Worm (Caenorhabditis elegans): Measurements from ENCODE around the gene B0495.9.

Gene B0495.9

DNA sequence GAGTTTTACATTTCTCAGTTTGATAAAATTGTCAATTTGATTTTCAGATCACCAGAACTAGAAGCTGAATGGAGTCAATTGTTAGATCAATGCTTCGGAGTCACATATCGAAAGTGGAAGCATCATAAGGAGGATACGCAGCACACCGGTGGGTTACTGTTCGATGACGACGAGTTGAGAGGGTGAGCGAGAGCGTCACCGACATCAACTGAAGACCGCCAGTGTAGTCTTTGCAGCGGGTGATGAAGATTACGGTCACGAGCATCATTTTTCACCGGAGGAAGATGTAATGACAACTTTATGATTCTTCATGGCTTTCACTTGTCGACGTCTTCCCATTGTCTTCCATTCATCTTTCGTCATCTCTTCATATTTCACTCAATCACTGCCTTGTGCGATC is 26.6 kb downstream of the B0495.9 start, which contains the start of gene lin-26:
Gene lin-26 (plus strand): TSS at position 301 of the 400 bp plus-strand sequence.
- no peak for TF ChIP-seq unc-62 (GFP tag; optimal IDR thresholded peaks at IDR 0.05)

DNA sequence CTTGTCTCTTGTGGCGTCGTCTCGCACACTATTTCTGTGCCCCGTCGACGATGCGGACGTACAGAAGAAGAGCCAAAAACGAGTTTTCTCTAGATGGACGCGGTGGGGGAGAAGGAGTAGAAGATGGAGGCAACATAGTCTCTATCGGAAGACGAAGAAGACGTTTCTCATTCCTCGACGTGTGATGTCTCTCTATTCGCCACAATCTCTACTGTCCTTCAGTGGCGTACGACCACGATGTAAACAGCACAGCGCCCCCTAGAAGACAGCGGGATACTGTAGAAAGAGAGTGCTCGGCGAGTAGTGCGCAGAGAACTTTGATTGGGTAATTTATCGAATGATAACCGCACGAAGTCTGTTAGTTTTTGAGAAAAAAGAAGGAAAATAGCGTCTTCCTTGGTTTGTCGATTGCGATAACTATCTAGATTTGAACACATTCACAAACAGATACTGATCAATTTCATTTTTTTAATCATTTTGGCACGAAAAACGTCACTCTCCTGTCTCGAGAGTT is 29.0 kb downstream of the B0495.9 start:
- peak; percentile 1 for TF ChIP-seq bed-3 (GFP tag; optimal IDR thresholded peaks at IDR 0.05)
- no peak for TF ChIP-seq cnd-1 (tag; optimal IDR thresholded peaks at IDR 0.05)

DNA sequence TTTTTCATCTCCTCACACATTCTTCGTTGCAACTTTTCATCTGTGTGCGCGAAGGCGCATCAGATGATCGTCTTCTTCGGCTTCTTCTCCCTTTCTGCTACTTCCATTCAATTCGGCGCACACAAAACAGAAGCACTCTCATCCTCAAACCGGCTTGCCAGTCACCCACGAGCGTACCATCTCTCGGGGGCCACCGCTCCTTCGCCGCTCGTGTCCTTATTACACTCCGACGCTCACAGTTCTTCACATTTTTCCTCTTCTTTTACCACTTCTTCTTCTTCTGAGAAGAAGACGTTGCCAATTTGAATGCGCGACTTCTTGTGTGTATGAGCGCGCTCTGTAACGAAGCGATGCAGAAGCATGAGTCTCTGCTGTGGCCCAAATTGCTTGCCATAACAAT is 30.0 kb downstream of the B0495.9 start:
- TF ChIP-seq drap-1 (GFP tag; optimal IDR thresholded peaks at IDR 0.05): no peak
- TF ChIP-seq ham-2 (GFP tag; optimal IDR thresholded peaks at IDR 0.05): peak; percentile 69

DNA sequence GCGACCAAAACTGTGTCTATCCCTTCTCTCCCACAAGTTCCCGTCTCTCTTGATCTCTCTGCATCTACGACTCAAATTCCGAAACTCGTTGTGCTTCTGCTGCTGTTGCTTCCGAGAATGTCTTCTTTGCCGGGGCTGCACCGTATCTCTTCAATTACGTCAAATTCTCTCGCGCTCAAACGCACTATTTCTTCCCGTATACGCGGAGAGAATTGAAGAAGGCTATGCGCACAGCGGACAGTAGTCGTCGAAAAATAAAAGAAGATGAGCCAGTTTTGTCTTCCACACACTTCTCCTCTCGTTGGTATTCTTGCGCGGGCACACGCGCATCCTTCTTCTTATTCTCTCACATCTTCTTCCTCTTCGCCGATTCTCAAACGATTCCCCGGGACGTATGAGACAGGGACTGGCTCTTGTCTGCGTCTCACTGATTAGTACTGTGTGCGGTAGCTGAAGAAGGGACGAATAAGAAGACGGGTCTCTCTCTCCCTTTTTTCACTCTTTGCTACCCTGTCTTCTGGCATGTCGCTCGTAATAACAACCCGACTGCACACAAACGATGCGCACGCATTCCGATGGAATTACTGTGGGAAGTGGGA is 32.1 kb downstream of the B0495.9 start:
- TF ChIP-seq blmp-1 (tag; optimal IDR thresholded peaks at IDR 0.05) (peak; percentile 48), cnd-1 (tag; optimal IDR thresholded peaks at IDR 0.05) (peak; percentile 32), drap-1 (GFP tag; optimal IDR thresholded peaks at IDR 0.05) (peak; percentile 0), mls-2 (tag; optimal IDR thresholded peaks at IDR 0.05) (peak; percentile 49), zip-8 (tag; optimal IDR thresholded peaks at IDR 0.05) (no peak), ham-2 (GFP tag; optimal IDR thresholded peaks at IDR 0.05) (peak; percentile 97), ztf-11 (tag; optimal IDR thresholded peaks at IDR 0.05) (no peak), ces-1 (GFP tag; optimal IDR thresholded peaks at IDR 0.05) (peak; percentile 66), mep-1 (tag; optimal IDR thresholded peaks at IDR 0.05) (no peak), sptf-1 (tag; optimal IDR thresholded peaks at IDR 0.05) (peak; percentile 48)

DNA sequence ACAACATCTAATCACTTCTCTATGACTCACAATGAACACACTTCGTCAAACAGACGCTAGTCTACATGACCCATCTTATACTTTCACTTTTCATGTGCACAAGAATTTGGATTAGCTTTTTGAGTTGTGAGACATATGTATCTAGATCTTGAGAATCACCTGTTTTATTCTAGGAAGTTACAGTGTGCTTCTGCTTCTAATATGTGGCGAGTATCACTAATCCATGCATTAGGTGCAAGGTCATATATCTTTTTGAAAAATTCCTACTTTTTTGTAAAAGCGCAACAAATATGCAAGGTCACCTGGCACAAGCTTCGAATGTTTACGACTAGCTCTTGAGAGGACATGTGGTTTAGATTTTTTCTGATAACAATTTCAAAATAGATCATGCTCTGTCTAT is 32.8 kb downstream of the B0495.9 start:
- TF ChIP-seq mep-1 (tag; optimal IDR thresholded peaks at IDR 0.05) (no peak), unc-39 (tag; optimal IDR thresholded peaks at IDR 0.05) (no peak), zip-8 (tag; optimal IDR thresholded peaks at IDR 0.05) (no peak), elt-1 (tag; optimal IDR thresholded peaks at IDR 0.05; ENCODE audit: borderline replicate concordance, insufficient read depth) (no peak), snpc-4 (tag; optimal IDR thresholded peaks at IDR 0.05) (no peak)

DNA sequence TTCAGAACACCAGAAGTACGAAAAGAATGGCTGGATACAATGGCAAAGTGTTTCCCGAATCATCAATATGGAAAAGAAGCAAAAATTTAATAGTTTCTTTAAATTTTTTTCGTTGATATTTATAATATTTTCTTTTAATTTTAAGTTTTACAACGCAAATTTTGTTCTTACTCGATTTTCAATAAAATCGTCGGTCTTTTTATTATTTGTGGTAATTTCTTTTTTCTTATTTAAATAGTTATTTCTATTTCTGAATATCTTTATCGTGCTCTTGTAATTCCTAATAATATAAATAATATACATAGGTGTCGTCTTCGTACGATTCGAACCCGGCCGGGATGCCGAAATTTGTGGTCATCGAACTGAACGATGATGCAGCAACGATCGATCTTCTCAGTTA is 36.8 kb downstream of the B0495.9 start, which contains the start of gene lir-1:
Gene lir-1 (plus strand): TSS at position 301 of the 400 bp plus-strand sequence.
- TF ChIP-seq mab-5 (tag; optimal IDR thresholded peaks at IDR 0.05) (no peak), lin-13 (tag; optimal IDR thresholded peaks at IDR 0.05) (no peak)

DNA sequence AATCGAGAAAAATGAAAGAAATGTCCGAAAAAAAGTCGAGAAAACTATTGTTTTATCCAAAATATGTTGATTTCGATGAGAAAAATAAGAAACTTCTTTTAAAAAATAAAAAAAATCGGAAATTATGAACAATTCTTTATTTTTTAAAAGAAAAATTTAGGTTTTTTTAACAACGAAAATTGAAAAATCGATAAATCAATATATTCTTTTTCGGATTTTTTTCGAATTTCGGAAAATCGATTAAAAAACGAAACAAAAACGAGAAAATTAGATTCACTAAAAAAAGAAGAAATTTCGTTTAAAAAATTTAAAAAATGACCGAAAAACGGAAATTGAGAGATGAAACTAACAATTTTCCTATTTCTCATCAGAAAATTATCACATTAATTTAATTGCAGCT is 38.5 kb downstream of the B0495.9 start:
- TF ChIP-seq hlh-1 (tag; optimal IDR thresholded peaks at IDR 0.05) (no peak), tbx-8 (GFP tag; optimal IDR thresholded peaks at IDR 0.05) (no peak), elt-3 (tag; optimal IDR thresholded peaks at IDR 0.05) (no peak), mab-5 (tag; optimal IDR thresholded peaks at IDR 0.05) (no peak), bed-3 (GFP tag; optimal IDR thresholded peaks at IDR 0.05) (no peak)

DNA sequence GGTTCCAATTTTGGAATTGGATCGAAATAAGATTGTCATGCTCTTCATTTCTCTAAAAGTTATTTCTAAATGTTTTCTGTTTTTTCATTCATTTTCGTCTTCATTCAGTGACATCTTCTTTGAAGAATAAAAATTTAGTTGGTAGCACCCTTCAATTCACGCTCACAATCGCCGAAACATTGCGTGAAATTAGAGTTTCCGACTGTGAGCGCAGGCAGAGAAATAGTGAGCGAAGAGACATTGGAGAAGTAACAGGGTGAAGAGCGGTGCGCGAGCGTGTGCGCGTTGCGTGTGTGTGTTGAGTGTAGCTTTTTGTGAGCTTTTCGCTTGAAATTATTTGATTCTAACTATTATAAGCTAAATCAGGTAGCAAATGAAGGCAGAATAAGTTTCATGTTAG is 39.1 kb downstream of the B0495.9 start:
- TF ChIP-seq mep-1 (tag; optimal IDR thresholded peaks at IDR 0.05): peak; percentile 41
- peak; percentile 10 for TF ChIP-seq mls-2 (tag; optimal IDR thresholded peaks at IDR 0.05)
- TF ChIP-seq ztf-11 (tag; optimal IDR thresholded peaks at IDR 0.05): no peak
- no peak for TF ChIP-seq drap-1 (GFP tag; optimal IDR thresholded peaks at IDR 0.05)
- peak; percentile 62 for TF ChIP-seq ham-2 (GFP tag; optimal IDR thresholded peaks at IDR 0.05)
- no peak for TF ChIP-seq sem-2 (GFP tag; optimal IDR thresholded peaks at IDR 0.05)
- peak; percentile 26 for TF ChIP-seq lin-13 (tag; optimal IDR thresholded peaks at IDR 0.05)
- TF ChIP-seq unc-39 (tag; optimal IDR thresholded peaks at IDR 0.05): no peak
- peak; percentile 63 for TF ChIP-seq ces-1 (GFP tag; optimal IDR thresholded peaks at IDR 0.05)

DNA sequence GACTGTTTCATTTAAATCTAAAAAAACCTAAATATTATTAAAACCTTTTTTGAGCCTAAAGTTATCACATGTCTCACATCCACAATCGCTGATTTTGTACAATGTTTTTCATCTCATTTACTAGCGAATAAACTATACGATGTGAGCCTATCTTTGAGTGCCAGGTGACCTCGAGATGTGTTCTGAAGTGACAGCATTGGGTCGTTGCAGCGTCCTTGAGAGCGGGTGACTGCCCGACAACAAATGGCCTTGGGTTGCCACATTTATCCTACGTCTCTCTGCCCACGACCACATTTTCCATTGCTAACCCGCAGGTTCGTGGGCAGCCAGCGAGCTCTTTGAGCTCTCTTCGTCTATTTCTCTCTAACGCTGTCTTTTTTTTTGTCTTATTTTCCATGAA is 41.5 kb downstream of the B0495.9 start, which contains the start of gene lir-2:
Gene lir-2 (plus strand): TSS at position 301 of the 400 bp plus-strand sequence.
- TF ChIP-seq blmp-1 (tag; optimal IDR thresholded peaks at IDR 0.05) (no peak), lsy-2 (tag; optimal IDR thresholded peaks at IDR 0.05) (no peak), zip-8 (tag; optimal IDR thresholded peaks at IDR 0.05) (no peak), ham-2 (GFP tag; optimal IDR thresholded peaks at IDR 0.05) (no peak), tbx-8 (GFP tag; optimal IDR thresholded peaks at IDR 0.05) (no peak), hlh-1 (tag; optimal IDR thresholded peaks at IDR 0.05) (no peak), ceh-39 (tag; optimal IDR thresholded peaks at IDR 0.05) (no peak), snpc-4 (tag; optimal IDR thresholded peaks at IDR 0.05) (no peak), nhr-28 (tag; optimal IDR thresholded peaks at IDR 0.05) (no peak), cnd-1 (tag; optimal IDR thresholded peaks at IDR 0.05) (no peak), M03D4.4 (tag; optimal IDR thresholded peaks at IDR 0.05) (no peak)

Data from whole organism, mixed stage, embryonic.